Worm (Caenorhabditis elegans) whole organism, early embryonic: ENCODE measurements around the gene Y75B12B.1.

ENCODE experiments used
- B0310.2 ChIP-seq: sonication (generic microtip); optimal IDR thresholded peaks from 2 replicates; lab custom pipeline; 2016; ENCODE audit warnings: mild to moderate bottlenecking, missing genetic modification characterization, missing compliant biosample characterization
- F13C5.2 ChIP-seq: sonication (generic microtip); optimal IDR thresholded peaks from 2 replicates; lab custom pipeline; 2017; ENCODE audit warnings: mild to moderate bottlenecking, missing genetic modification characterization, inconsistent platforms, missing compliant biosample characterization
- aly-1 ChIP-seq: sonication (generic microtip); optimal IDR thresholded peaks from 2 replicates; lab custom pipeline; 2016; ENCODE audit warnings: missing genetic modification characterization, missing compliant biosample characterization
- ama-1 ChIP-seq: fragments of 150-350 bp; optimal IDR thresholded peaks from 2 replicates; lab custom pipeline; 2014
- ceh-13 ChIP-seq: fragments of 200-800 bp; sonication (Bioruptor generic); optimal IDR thresholded peaks from 2 replicates; lab custom pipeline; 2018; ENCODE audit warnings: mild to moderate bottlenecking, missing genetic modification characterization, missing compliant biosample characterization
- ceh-36 ChIP-seq: sonication (generic microtip); optimal IDR thresholded peaks from 2 replicates; lab custom pipeline; 2016; ENCODE audit warnings: missing genetic modification characterization, inconsistent platforms, missing compliant biosample characterization
- ets-7 ChIP-seq: sonication (generic microtip); optimal IDR thresholded peaks from 2 replicates; lab custom pipeline; 2016; ENCODE audit warnings: missing genotype, missing genetic modification characterization, missing compliant biosample characterization
- flt-1 ChIP-seq: fragments of 200-800 bp; sonication (Bioruptor generic); IDR thresholded peaks from 2 replicates; pipeline ENCODE4 v1.3.6; 2022; ENCODE audit warnings: missing genetic modification characterization, missing compliant biosample characterization
- hmbx-1 ChIP-seq: sonication (generic microtip); optimal IDR thresholded peaks from 2 replicates; lab custom pipeline; 2016; ENCODE audit warnings: mild to moderate bottlenecking, missing genetic modification characterization, missing compliant biosample characterization
- hmg-4 ChIP-seq: fragments of 200-800 bp; sonication (Bioruptor generic); optimal IDR thresholded peaks from 2 replicates; lab custom pipeline; 2018; ENCODE audit warnings: mild to moderate bottlenecking, missing genetic modification characterization, missing compliant biosample characterization
- hnd-1 ChIP-seq: sonication (generic microtip); optimal IDR thresholded peaks from 2 replicates; lab custom pipeline; 2016; ENCODE audit warnings: missing genetic modification characterization, missing compliant biosample characterization
- pes-1 ChIP-seq: fragments of 200-800 bp; sonication (Bioruptor generic); IDR thresholded peaks from 2 replicates; pipeline ENCODE4 v1.3.6; 2022; ENCODE audit warnings: missing genetic modification reagents, missing genetic modification characterization, missing compliant biosample characterization
- scrt-1 ChIP-seq: fragments of 200-800 bp; sonication (Bioruptor generic); IDR thresholded peaks from 2 replicates; pipeline ENCODE4 v1.3.6; 2022; ENCODE audit warnings: missing genetic modification characterization, missing compliant biosample characterization
- sea-1 ChIP-seq: fragments of 200-800 bp; sonication (Bioruptor generic); conservative IDR thresholded peaks from 2 replicates; pipeline ENCODE4 v1.3.6; 2022; ENCODE audit warnings: missing genetic modification characterization, missing compliant biosample characterization
- tbx-11 ChIP-seq: fragments of 200-800 bp; sonication (Bioruptor generic); IDR thresholded peaks from 2 replicates; pipeline ENCODE4 v1.3.6; 2022; ENCODE audit warnings: missing genetic modification characterization, missing compliant biosample characterization
- tbx-37 ChIP-seq: fragments of 200-800 bp; sonication (Bioruptor generic); conservative IDR thresholded peaks from 2 replicates; pipeline ENCODE4 v1.3.6; 2022; ENCODE audit warnings: missing genetic modification reagents, missing genetic modification characterization, missing compliant biosample characterization
- tra-4 ChIP-seq: sonication (generic microtip); optimal IDR thresholded peaks from 2 replicates; lab custom pipeline; 2017; ENCODE audit warnings: missing genetic modification characterization, missing compliant biosample characterization

The Y75B12B.1 gene

ce11 chrV:15190903-15191302 lies 6.4 kb downstream of the Y75B12B.1 start, which contains the start of gene Y75B12B.11:
TSS of gene Y75B12B.11 (plus strand) at chrV:15191296.
- peak; percentile 91 for TF ChIP-seq flt-1 (GFP tag; lab: Robert Waterston, UW)
- peak; percentile 93 for TF ChIP-seq scrt-1
- peak; percentile 67 for TF ChIP-seq hmbx-1 (tag; lab: Kevin White, UChicago)
- peak; percentile 91 for TF ChIP-seq tbx-11 (GFP tag; lab: Robert Waterston, UW)
- peak; percentile 94 for TF ChIP-seq pes-1 (GFP tag; lab: Robert Waterston, UW)
- peak; percentile 85 for TF ChIP-seq ceh-36 (tag; lab: Kevin White, UChicago)
- TF ChIP-seq aly-1 (tag; lab: Kevin White, UChicago), result peak; percentile 96
- peak; percentile 88 for TF ChIP-seq ets-7
- peak; percentile 76 for TF ChIP-seq hnd-1 (tag; lab: Kevin White, UChicago)
- peak; percentile 48 for TF ChIP-seq ama-1
- TF ChIP-seq ceh-13 (GFP tag; lab: Kevin White, UChicago), result peak; percentile 89
- peak; percentile 87 for TF ChIP-seq tra-4 (tag; lab: Kevin White, UChicago)
- peak; percentile 97 for TF ChIP-seq hmg-4 (GFP tag; lab: Kevin White, UChicago)
- TF ChIP-seq sea-1 (GFP tag; lab: Robert Waterston, UW), result peak; percentile 94
- TF ChIP-seq F13C5.2, result peak; percentile 97
- TF ChIP-seq B0310.2, result peak; percentile 92
- peak; percentile 80 for TF ChIP-seq tbx-37

ce11 chrV:15191971-15192370 lies 7.5 kb downstream of the Y75B12B.1 start:
- TF ChIP-seq ceh-13 (GFP tag; lab: Kevin White, UChicago), result no peak
- TF ChIP-seq F13C5.2, result no peak
- no peak for TF ChIP-seq B0310.2
- TF ChIP-seq tbx-11 (GFP tag; lab: Robert Waterston, UW), result no peak
- TF ChIP-seq scrt-1, result no peak
- no peak for TF ChIP-seq aly-1 (tag; lab: Kevin White, UChicago)
- TF ChIP-seq flt-1 (GFP tag; lab: Robert Waterston, UW), result no peak
- TF ChIP-seq pes-1 (GFP tag; lab: Robert Waterston, UW), result no peak
- no peak for TF ChIP-seq sea-1 (GFP tag; lab: Robert Waterston, UW)
- no peak for TF ChIP-seq tra-4 (tag; lab: Kevin White, UChicago)
- TF ChIP-seq hmg-4 (GFP tag; lab: Kevin White, UChicago), result no peak
- no peak for TF ChIP-seq ets-7

ce11 chrV:15192377-15192776 lies 7.9 kb downstream of the Y75B12B.1 start, which contains the start of gene plc-2:
TSS of gene plc-2 (plus strand) at chrV:15192572.
- TF ChIP-seq flt-1 (GFP tag; lab: Robert Waterston, UW) (no peak), tbx-11 (GFP tag; lab: Robert Waterston, UW) (no peak), hmg-4 (GFP tag; lab: Kevin White, UChicago) (no peak), ceh-13 (GFP tag; lab: Kevin White, UChicago) (no peak), aly-1 (tag; lab: Kevin White, UChicago) (no peak), ceh-36 (tag; lab: Kevin White, UChicago) (no peak), tra-4 (tag; lab: Kevin White, UChicago) (no peak), hmbx-1 (tag; lab: Kevin White, UChicago) (no peak), F13C5.2 (no peak), B0310.2 (no peak), ets-7 (no peak), tbx-37 (no peak), scrt-1 (no peak), ama-1 (no peak), sea-1 (GFP tag; lab: Robert Waterston, UW) (no peak)

DNA sequence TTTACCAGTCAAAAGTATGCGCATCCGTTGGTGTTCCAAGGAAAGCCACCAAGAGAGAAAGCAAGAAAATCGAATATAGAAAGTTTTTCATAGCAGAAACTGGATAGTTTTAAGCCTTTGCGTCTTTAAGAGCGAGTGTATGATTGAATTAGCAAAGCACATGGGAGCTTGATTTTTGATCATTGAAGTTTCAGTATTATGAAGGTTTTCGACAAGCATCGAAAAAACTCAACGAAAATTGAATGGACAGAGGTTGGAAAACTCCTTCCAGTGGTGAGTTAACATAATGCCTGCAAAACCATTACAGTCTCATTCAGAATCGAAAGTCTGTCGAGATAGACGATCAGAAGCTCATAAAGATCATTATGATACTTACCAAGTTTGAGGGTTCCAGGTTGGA lies 9.4 kb downstream of the Y75B12B.1 start, which contains the start of gene Y75B12B.13:
Y75B12B.13 (minus strand) TSS at position 101 of the 400 bp plus-strand sequence.
- TF ChIP-seq F13C5.2, result no peak
- TF ChIP-seq hnd-1 (tag; lab: Kevin White, UChicago), result no peak
- TF ChIP-seq hmg-4 (GFP tag; lab: Kevin White, UChicago), result no peak
- no peak for TF ChIP-seq tbx-11 (GFP tag; lab: Robert Waterston, UW)
- TF ChIP-seq ceh-36 (tag; lab: Kevin White, UChicago), result no peak
- TF ChIP-seq ama-1, result no peak
- no peak for TF ChIP-seq ets-7
- no peak for TF ChIP-seq ceh-13 (GFP tag; lab: Kevin White, UChicago)
- no peak for TF ChIP-seq aly-1 (tag; lab: Kevin White, UChicago)
- TF ChIP-seq B0310.2, result no peak
- no peak for TF ChIP-seq flt-1 (GFP tag; lab: Robert Waterston, UW)
- no peak for TF ChIP-seq hmbx-1 (tag; lab: Kevin White, UChicago)
- TF ChIP-seq pes-1 (GFP tag; lab: Robert Waterston, UW), result no peak
- TF ChIP-seq scrt-1, result no peak
- no peak for TF ChIP-seq tra-4 (tag; lab: Kevin White, UChicago)
- TF ChIP-seq sea-1 (GFP tag; lab: Robert Waterston, UW), result no peak
- TF ChIP-seq tbx-37, result no peak

DNA sequence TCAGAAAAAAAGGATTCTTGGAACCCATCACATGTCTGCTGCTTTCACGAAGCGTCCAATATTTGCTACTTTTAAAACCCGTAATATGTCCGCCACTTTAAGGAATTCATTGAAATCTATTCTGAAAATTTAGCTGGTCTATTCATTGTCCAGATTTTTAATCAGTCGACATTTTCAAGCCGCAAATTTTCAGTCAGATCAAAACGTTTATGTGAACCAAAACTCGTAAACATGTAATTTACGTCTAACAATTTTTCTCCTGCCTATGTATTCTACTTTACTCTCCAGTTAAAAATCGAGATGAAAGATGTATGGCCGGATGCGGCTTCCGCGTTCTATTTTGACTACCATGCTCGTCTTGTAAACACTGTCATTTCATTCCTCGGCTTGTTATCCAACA lies 13.5 kb downstream of the Y75B12B.1 start, which contains the start of gene srw-1:
srw-1 (plus strand) TSS at position 301 of the 400 bp plus-strand sequence.
- no peak for TF ChIP-seq tra-4 (tag; lab: Kevin White, UChicago)
- TF ChIP-seq tbx-11 (GFP tag; lab: Robert Waterston, UW), result no peak
- TF ChIP-seq hnd-1 (tag; lab: Kevin White, UChicago), result no peak
- no peak for TF ChIP-seq pes-1 (GFP tag; lab: Robert Waterston, UW)
- TF ChIP-seq sea-1 (GFP tag; lab: Robert Waterston, UW), result no peak
- TF ChIP-seq ceh-13 (GFP tag; lab: Kevin White, UChicago), result no peak
- TF ChIP-seq ama-1, result no peak
- TF ChIP-seq aly-1 (tag; lab: Kevin White, UChicago), result no peak
- TF ChIP-seq ceh-36 (tag; lab: Kevin White, UChicago), result no peak

- TF ChIP-seq tra-4 (tag; lab: Kevin White, UChicago) (no peak), ceh-13 (GFP tag; lab: Kevin White, UChicago) (no peak), ceh-36 (tag; lab: Kevin White, UChicago) (no peak), F13C5.2 (no peak), hmbx-1 (tag; lab: Kevin White, UChicago) (no peak), sea-1 (GFP tag; lab: Robert Waterston, UW) (no peak), ets-7 (no peak), hnd-1 (tag; lab: Kevin White, UChicago) (no peak), aly-1 (tag; lab: Kevin White, UChicago) (no peak), tbx-37 (no peak), B0310.2 (no peak), flt-1 (GFP tag; lab: Robert Waterston, UW) (no peak), scrt-1 (no peak), pes-1 (GFP tag; lab: Robert Waterston, UW) (no peak), tbx-11 (GFP tag; lab: Robert Waterston, UW) (no peak), hmg-4 (GFP tag; lab: Kevin White, UChicago) (no peak), ama-1 (no peak)
These were observed 15.3 kb downstream of the Y75B12B.1 start, which contains the start of gene Y75B12B.10 for ce11 chrV:15199768-15200167. TSS of gene Y75B12B.10 (plus strand) at chrV:15200068.
